Fruit fly (Drosophila melanogaster) whole organism, wandering third instar larva: ENCODE data around the gene EndoGI.

Source experiments
- Myc ChIP-seq: fragments of >200 bp; optimal IDR thresholded peaks from 2 replicates; lab custom pipeline; 2017
- OdsH ChIP-seq: fragments of 200-800 bp; sonication (Bioruptor generic); optimal IDR thresholded peaks from 2 replicates; lab custom pipeline; 2016; ENCODE audit warnings: missing biosample characterization, mild to moderate bottlenecking, missing genetic modification characterization
- br ChIP-seq: fragments of 200-800 bp; sonication (Bioruptor generic); optimal IDR thresholded peaks from 2 replicates; lab custom pipeline; 2016; ENCODE audit warnings: missing biosample characterization, missing genetic modification characterization
- dsf ChIP-seq: sonication (Bioruptor generic); optimal IDR thresholded peaks from 2 replicates; lab custom pipeline; 2016; ENCODE audit warnings: missing biosample characterization, missing genetic modification characterization, borderline replicate concordance
- fru ChIP-seq: fragments of 200-800 bp; sonication (Bioruptor generic); optimal IDR thresholded peaks from 3 replicates; lab custom pipeline; 2016; ENCODE audit warnings: missing biosample characterization, mild to moderate bottlenecking, missing genetic modification characterization
- h ChIP-seq: fragments of 200-800 bp; sonication (Bioruptor generic); optimal IDR thresholded peaks from 3 replicates; lab custom pipeline; 2016; ENCODE audit warnings: missing biosample characterization, mild to moderate bottlenecking, missing genetic modification characterization
- lola ChIP-seq: fragments of >200 bp; optimal IDR thresholded peaks from 2 replicates; lab custom pipeline; 2017; ENCODE audit warnings: missing biosample characterization, missing genetic modification characterization
- psq ChIP-seq: fragments of 200-800 bp; sonication (Bioruptor generic); optimal IDR thresholded peaks from 3 replicates; lab custom pipeline; 2017; ENCODE audit warnings: missing biosample characterization, mild to moderate bottlenecking, missing genetic modification characterization, moderate library complexity
- sage ChIP-seq: fragments of 200-800 bp; sonication (Bioruptor generic); optimal IDR thresholded peaks from 2 replicates; lab custom pipeline; 2016; ENCODE audit warnings: missing biosample characterization, mild to moderate bottlenecking, missing genetic modification characterization

- TF ChIP-seq fru (GFP tag; lab: Kevin White, UChicago): no peak
- TF ChIP-seq psq (GFP tag; lab: Kevin White, UChicago): no peak
- TF ChIP-seq dsf (GFP tag; lab: Kevin White, UChicago): no peak
- no peak for TF ChIP-seq lola (GFP tag; lab: Kevin White, UChicago)
- no peak for TF ChIP-seq sage (GFP tag; lab: Kevin White, UChicago)
- no peak for TF ChIP-seq br
- no peak for TF ChIP-seq h
- no peak for TF ChIP-seq OdsH
- no peak for TF ChIP-seq Myc
These were observed 29.6 kb downstream of the EndoGI start for dm6 chr2L:16287006-16287601.
